Fruit fly (Drosophila melanogaster): ENCODE measurements around the gene CG45263.

Gene CG45263

dm6 chr3R:8420497-8420896 is 56.9 kb downstream of the CG45263 start, which contains the start of gene Obp85a:
Gene Obp85a, minus strand, starts transcription at chr3R:8420597.
- no peak for TF ChIP-seq tio (GFP tag; optimal IDR thresholded peaks at IDR 0.05)
- no peak for TF ChIP-seq Xbp1 (GFP tag; optimal IDR thresholded peaks at IDR 0.05)
- no peak for TF ChIP-seq slp2 (GFP tag; optimal IDR thresholded peaks at IDR 0.05)
- no peak for TF ChIP-seq bbx (GFP tag; IDR thresholded peaks at IDR 0.05; ENCODE audit: partially characterized antibody)
- TF ChIP-seq stwl (tag; optimal IDR thresholded peaks at IDR 0.05), result no peak
- TF ChIP-seq CG10209 (GFP tag; optimal IDR thresholded peaks at IDR 0.05), result no peak
- TF ChIP-seq CG14965 (GFP tag; optimal IDR thresholded peaks at IDR 0.05; ENCODE audit: borderline replicate concordance), result no peak
- no peak for TF ChIP-seq ewg (GFP tag; optimal IDR thresholded peaks at IDR 0.05)
- no peak for TF ChIP-seq Six4 (GFP tag; optimal IDR thresholded peaks at IDR 0.05)
- TF ChIP-seq Eip74EF (GFP tag; optimal IDR thresholded peaks at IDR 0.05), result no peak
- no peak for TF ChIP-seq Adf1 (GFP tag; IDR thresholded peaks at IDR 0.05)
- TF ChIP-seq CG1792 (GFP tag; optimal IDR thresholded peaks at IDR 0.05), result no peak
- TF ChIP-seq Hand (GFP tag; optimal IDR thresholded peaks at IDR 0.05), result no peak
- TF ChIP-seq CG3407 (GFP tag; optimal IDR thresholded peaks at IDR 0.05), result no peak

- TF ChIP-seq CG12942 (GFP tag; optimal IDR thresholded peaks at IDR 0.05) (no peak), unpg (GFP tag; optimal IDR thresholded peaks at IDR 0.05) (no peak), sima (GFP tag; optimal IDR thresholded peaks at IDR 0.05) (no peak), CG7786 (GFP tag; optimal IDR thresholded peaks at IDR 0.05) (no peak), CG15601 (tag; optimal IDR thresholded peaks at IDR 0.05) (no peak), CTCF (GFP tag; optimal IDR thresholded peaks at IDR 0.05) (peak; percentile 84), jigr1 (GFP tag; IDR thresholded peaks at IDR 0.05) (no peak), Taf1 (GFP tag; IDR thresholded peaks at IDR 0.05) (no peak)
Measured at dm6 chr3R:8389636-8390035, 87.8 kb downstream of the CG45263 start.

- TF ChIP-seq Nf-YB (GFP tag; optimal IDR thresholded peaks at IDR 0.05), result peak; percentile 74
- peak; percentile 72 for TF ChIP-seq Nf-YC (tag; optimal IDR thresholded peaks at IDR 0.05)
- no peak for TF ChIP-seq mirr (GFP tag; optimal IDR thresholded peaks at IDR 0.05)
Measured at dm6 chr3R:8368553-8368952, 108.9 kb downstream of the CG45263 start.

- no peak for TF ChIP-seq CG10431 (GFP tag; optimal IDR thresholded peaks at IDR 0.05)
- TF ChIP-seq CG10654 (GFP tag; optimal IDR thresholded peaks at IDR 0.05), result peak; percentile 4
- no peak for TF ChIP-seq dati (GFP tag; IDR thresholded peaks at IDR 0.05)
- peak; percentile 60 for TF ChIP-seq MBD-R2 (GFP tag; IDR thresholded peaks at IDR 0.05)
- no peak for TF ChIP-seq CG10147 (GFP tag; optimal IDR thresholded peaks at IDR 0.05)
- no peak for TF ChIP-seq CG8359 (GFP tag; optimal IDR thresholded peaks at IDR 0.05; ENCODE audit: borderline replicate concordance)
- TF ChIP-seq gsb-n (tag; optimal IDR thresholded peaks at IDR 0.05), result peak; percentile 29
- TF ChIP-seq exex (tag; optimal IDR thresholded peaks at IDR 0.05), result no peak
- TF ChIP-seq NFAT (GFP tag; IDR thresholded peaks at IDR 0.05), result no peak
- TF ChIP-seq E2f2 (GFP tag; IDR thresholded peaks at IDR 0.05), result peak; percentile 44
- TF ChIP-seq CG7271 (tag; optimal IDR thresholded peaks at IDR 0.05), result peak; percentile 24
- no peak for TF ChIP-seq CG6272 (GFP tag; IDR thresholded peaks at IDR 0.05)
- TF ChIP-seq Bdp1 (GFP tag; optimal IDR thresholded peaks at IDR 0.05), result no peak
- TF ChIP-seq Antp (GFP tag; optimal IDR thresholded peaks at IDR 0.05), result no peak
- TF ChIP-seq ssp (GFP tag; IDR thresholded peaks at IDR 0.05), result peak; percentile 97
- TF ChIP-seq CG17385 (GFP tag; optimal IDR thresholded peaks at IDR 0.05), result no peak
- peak; percentile 20 for TF ChIP-seq YL-1 (GFP tag; optimal IDR thresholded peaks at IDR 0.05)
- TF ChIP-seq Mad (GFP tag; optimal IDR thresholded peaks at IDR 0.05), result no peak
- TF ChIP-seq disco-r (GFP tag; optimal IDR thresholded peaks at IDR 0.05), result no peak
- TF ChIP-seq CG4820 (GFP tag; optimal IDR thresholded peaks at IDR 0.05), result peak; percentile 18
- no peak for TF ChIP-seq z (GFP tag; IDR thresholded peaks at IDR 0.05)
- peak; percentile 65 for TF ChIP-seq stwl (tag; optimal IDR thresholded peaks at IDR 0.05)
- no peak for TF ChIP-seq nau (GFP tag; optimal IDR thresholded peaks at IDR 0.05)
Measured at dm6 chr3R:8362259-8362876, 115.0 kb downstream of the CG45263 start, which contains the start of the genes Veneno and CG7963. Gene Veneno, minus strand, starts transcription at chr3R:8362554. Gene CG7963, plus strand, starts transcription at chr3R:8362826.

All from whole organism, embryonic.